Worm (Caenorhabditis elegans) whole organism, L1 larva: ENCODE data around the gene nac-3.

Experiments
- aha-1 ChIP-seq: fragments of 150-350 bp; optimal IDR thresholded peaks from 2 replicates; lab custom pipeline; 2014; ENCODE audit warnings: missing biosample characterization, missing genetic modification characterization
- ama-1 ChIP-seq: fragments of 150-350 bp; optimal IDR thresholded peaks from 2 replicates; lab custom pipeline; 2014
- ceh-63 ChIP-seq: fragments of 200-800 bp; sonication (Bioruptor generic); optimal IDR thresholded peaks from 2 replicates; lab custom pipeline; 2018; ENCODE audit warnings: mild to moderate bottlenecking, missing genetic modification characterization, missing compliant biosample characterization
- ceh-82 ChIP-seq, 3 experiments: fragments of 150-350 bp in 1 of 3; sonication (generic microtip) in 2 of 3; optimal IDR thresholded peaks; 2 replicates each; lab custom pipeline; 2014 to 2017; ENCODE audit warnings: missing biosample characterization in 3 of 3, missing genetic modification characterization in 3 of 3
- dpl-1 ChIP-seq, 3 experiments: fragments of 150-350 bp in 2 of 3; sonication (generic microtip) in 1 of 3; optimal IDR thresholded peaks; 2 replicates each; lab custom pipeline; 2014 to 2017; ENCODE audit warnings: missing biosample characterization in 3 of 3, missing genetic modification characterization in 3 of 3, missing genetic modification reagents in 3 of 3
- dsc-1 ChIP-seq: sonication (generic microtip); optimal IDR thresholded peaks from 2 replicates; lab custom pipeline; 2016; ENCODE audit warnings: mild to moderate bottlenecking, missing genetic modification characterization, missing compliant biosample characterization
- elt-2 ChIP-seq: sonication (generic microtip); optimal IDR thresholded peaks from 2 replicates; lab custom pipeline; 2016; ENCODE audit warnings: missing genetic modification characterization, mild to moderate bottlenecking, inconsistent platforms, missing compliant biosample characterization, missing genetic modification reagents
- lsy-2 ChIP-seq, 2 experiments: fragments of 150-350 bp; optimal IDR thresholded peaks; 2 replicates each; lab custom pipeline; 2014; ENCODE audit warnings: missing biosample characterization in 2 of 2, missing genetic modification characterization in 2 of 2
- mef-2 ChIP-seq: fragments of 150-350 bp; optimal IDR thresholded peaks from 2 replicates; lab custom pipeline; 2014; ENCODE audit warnings: missing biosample characterization, missing genetic modification characterization
- nhr-71 ChIP-seq: sonication (generic microtip); optimal IDR thresholded peaks from 2 replicates; lab custom pipeline; 2016; ENCODE audit warnings: mild to moderate bottlenecking, missing genetic modification characterization, moderate library complexity, missing compliant biosample characterization
- nhr-77 ChIP-seq: fragments of 150-350 bp; optimal IDR thresholded peaks from 2 replicates; lab custom pipeline; 2014; ENCODE audit warnings: missing biosample characterization, missing genetic modification characterization
- pag-3 ChIP-seq: sonication (generic microtip); optimal IDR thresholded peaks from 2 replicates; lab custom pipeline; 2017; ENCODE audit warnings: missing genetic modification characterization, mild to moderate bottlenecking, missing compliant biosample characterization, antibody characterized with exemption, borderline replicate concordance; ENCODE audit not compliant: insufficient read depth
- tbx-2 ChIP-seq: sonication (generic microtip); optimal IDR thresholded peaks from 2 replicates; lab custom pipeline; 2016; ENCODE audit warnings: missing genetic modification characterization, missing compliant biosample characterization
- zip-4 ChIP-seq: fragments of 200-800 bp; sonication (Bioruptor generic); optimal IDR thresholded peaks from 2 replicates; lab custom pipeline; 2018; ENCODE audit warnings: mild to moderate bottlenecking, missing genetic modification characterization, moderate library complexity, missing compliant biosample characterization

ce11 chrIII:10136778-10137177, 15.8 kb upstream of the nac-3 start, which contains the start of gene ZK1128.7:
- TF ChIP-seq ama-1 (lab: Kevin White, UChicago) (no peak), dsc-1 (tag; lab: Kevin White, UChicago) (no peak), nhr-77 (tag; lab: Kevin White, UChicago) (no peak), elt-2 (tag; lab: Kevin White, UChicago) (no peak), lsy-2 (tag; optimal IDR thresholded peaks at IDR 0.05; lab: Kevin White, UChicago) (peak in 1 of 2 experiments; percentile 16), dpl-1 (GFP tag; optimal IDR thresholded peaks at IDR 0.05; lab: Kevin White, UChicago) (no peak), ceh-63 (no peak), zip-4 (GFP tag; lab: Kevin White, UChicago) (no peak), mef-2 (no peak), aha-1 (tag; lab: Kevin White, UChicago) (no peak), pag-3 (tag; lab: Kevin White, UChicago) (no peak), tbx-2 (tag; lab: Kevin White, UChicago) (no peak), nhr-71 (tag; lab: Kevin White, UChicago) (no peak), ceh-82 (tag; optimal IDR thresholded peaks at IDR 0.05; lab: Kevin White, UChicago) (no peak)
